Fruit fly (Drosophila melanogaster) whole organism, prepupa: ENCODE results near the gene Arp1.

Source experiments
- CG10631 ChIP-seq: fragments of 200-800 bp; sonication (Bioruptor generic); optimal IDR thresholded peaks from 2 replicates; lab custom pipeline; 2016; ENCODE audit warnings: missing biosample characterization, missing genetic modification characterization
- CG10669 ChIP-seq: fragments of 200-800 bp; sonication (Bioruptor generic); optimal IDR thresholded peaks from 3 replicates; lab custom pipeline; 2018; ENCODE audit warnings: missing biosample characterization, mild to moderate bottlenecking, missing genetic modification characterization, moderate library complexity
- CG11902 ChIP-seq: fragments of 200-800 bp; sonication (Bioruptor generic); optimal IDR thresholded peaks from 3 replicates; lab custom pipeline; 2016; ENCODE audit warnings: missing biosample characterization, missing genetic modification characterization
- CG16779 ChIP-seq: fragments of 200-800 bp; sonication (Bioruptor generic); optimal IDR thresholded peaks from 3 replicates; lab custom pipeline; 2017; ENCODE audit warnings: missing biosample characterization, mild to moderate bottlenecking, missing genetic modification characterization
- CG32006 ChIP-seq: fragments of 200-800 bp; sonication (Bioruptor generic); optimal IDR thresholded peaks from 3 replicates; lab custom pipeline; 2017; ENCODE audit warnings: missing biosample characterization, mild to moderate bottlenecking, missing genetic modification characterization
- CG34406 ChIP-seq: fragments of 200-800 bp; sonication (Bioruptor generic); optimal IDR thresholded peaks from 3 replicates; lab custom pipeline; 2016; ENCODE audit warnings: missing biosample characterization, missing genetic modification characterization
- CG3919 ChIP-seq: fragments of 200-800 bp; sonication (Bioruptor generic); optimal IDR thresholded peaks from 3 replicates; lab custom pipeline; 2016; ENCODE audit warnings: missing biosample characterization, missing genetic modification characterization
- CG6163 ChIP-seq: fragments of 200-800 bp; sonication (Bioruptor generic); IDR thresholded peaks from 3 replicates; pipeline ENCODE4 v1.3.6; 2022; ENCODE audit warnings: missing biosample characterization, missing genetic modification characterization
- CG6792 ChIP-seq: fragments of 200-800 bp; sonication (Bioruptor generic); optimal IDR thresholded peaks from 3 replicates; lab custom pipeline; 2016; ENCODE audit warnings: missing biosample characterization, missing genetic modification characterization
- CG6808 ChIP-seq: fragments of 200-800 bp; sonication (Bioruptor generic); optimal IDR thresholded peaks from 3 replicates; lab custom pipeline; 2017; ENCODE audit warnings: missing biosample characterization, missing genetic modification characterization, mild to moderate bottlenecking, moderate library complexity, missing genetic modification reagents
- CG6854 ChIP-seq: fragments of 200-800 bp; sonication (Bioruptor generic); optimal IDR thresholded peaks from 2 replicates; lab custom pipeline; 2017; ENCODE audit warnings: missing biosample characterization, mild to moderate bottlenecking, missing genetic modification characterization
- CG8119 ChIP-seq: fragments of 200-800 bp; sonication (Bioruptor generic); IDR thresholded peaks from 3 replicates; pipeline ENCODE4 v1.3.6; 2022; ENCODE audit warnings: missing biosample characterization, missing genetic modification characterization
- CG8319 ChIP-seq: fragments of 200-800 bp; sonication (Bioruptor generic); optimal IDR thresholded peaks from 3 replicates; lab custom pipeline; 2016; ENCODE audit warnings: missing biosample characterization, missing genetic modification characterization
- CG8632 ChIP-seq: fragments of 200-800 bp; sonication (Bioruptor generic); optimal IDR thresholded peaks from 3 replicates; lab custom pipeline; 2016; ENCODE audit warnings: missing biosample characterization, missing genetic modification characterization
- Eip78C ChIP-seq: fragments of 200-800 bp; sonication (Bioruptor generic); peaks from one replicate; lab custom pipeline; 2016; ENCODE audit warnings: missing biosample characterization, missing genetic modification characterization
- Eip93F ChIP-seq: fragments of 200-800 bp; sonication (Bioruptor generic); optimal IDR thresholded peaks from 2 replicates; lab custom pipeline; 2016; ENCODE audit warnings: missing biosample characterization, mild to moderate bottlenecking, missing genetic modification characterization
- Ets96B ChIP-seq: fragments of 200-800 bp; optimal IDR thresholded peaks from 2 replicates; lab custom pipeline; 2019; ENCODE audit warnings: missing biosample characterization, mild to moderate bottlenecking, missing genetic modification characterization, moderate library complexity
- Gug ChIP-seq: fragments of 200-800 bp; sonication (Bioruptor generic); IDR thresholded peaks from 2 replicates; pipeline ENCODE4 v1.3.6; 2022; ENCODE audit warnings: missing biosample characterization, missing genetic modification characterization
- Hr38 ChIP-seq: sonication (Bioruptor generic); optimal IDR thresholded peaks from 2 replicates; lab custom pipeline; 2016; ENCODE audit warnings: missing biosample characterization, missing genetic modification characterization
- Hr39 ChIP-seq: fragments of 200-800 bp; sonication (Bioruptor generic); optimal IDR thresholded peaks from 2 replicates; lab custom pipeline; 2016; ENCODE audit warnings: missing biosample characterization, missing genetic modification characterization
- Hr4 ChIP-seq: fragments of 200-800 bp; sonication (Bioruptor generic); optimal IDR thresholded peaks from 3 replicates; lab custom pipeline; 2016; ENCODE audit warnings: missing biosample characterization, missing genetic modification characterization
- Lpt ChIP-seq: fragments of 200-800 bp; sonication (Bioruptor generic); optimal IDR thresholded peaks from 3 replicates; lab custom pipeline; 2016; ENCODE audit warnings: missing biosample characterization, missing genetic modification characterization
- Met ChIP-seq: fragments of 200-800 bp; sonication (Bioruptor generic); optimal IDR thresholded peaks from 3 replicates; lab custom pipeline; 2016; ENCODE audit warnings: missing biosample characterization, missing genetic modification characterization
- OdsH ChIP-seq: fragments of 200-800 bp; sonication (Bioruptor generic); optimal IDR thresholded peaks from 3 replicates; lab custom pipeline; 2016; ENCODE audit warnings: missing biosample characterization, missing genetic modification characterization
- Smox ChIP-seq: fragments of 200-800 bp; sonication (Bioruptor generic); optimal IDR thresholded peaks from 3 replicates; lab custom pipeline; 2016; ENCODE audit warnings: missing biosample characterization, missing genetic modification characterization
- Sox102F ChIP-seq: fragments of 200-800 bp; sonication (Bioruptor generic); optimal IDR thresholded peaks from 2 replicates; lab custom pipeline; 2016; ENCODE audit warnings: missing biosample characterization, mild to moderate bottlenecking, missing genetic modification characterization
- Sox14 ChIP-seq: fragments of 200-800 bp; sonication (Bioruptor generic); optimal IDR thresholded peaks from 3 replicates; lab custom pipeline; 2016; ENCODE audit warnings: missing biosample characterization, missing genetic modification characterization
- cyc ChIP-seq: fragments of 200-800 bp; sonication (Bioruptor generic); optimal IDR thresholded peaks from 3 replicates; lab custom pipeline; 2016; ENCODE audit warnings: missing biosample characterization, missing genetic modification characterization
- dac ChIP-seq: fragments of 200-800 bp; sonication (Bioruptor generic); optimal IDR thresholded peaks from 2 replicates; lab custom pipeline; 2017; ENCODE audit warnings: missing biosample characterization, mild to moderate bottlenecking, missing genetic modification characterization
- dsx ChIP-seq: fragments of 200-800 bp; optimal IDR thresholded peaks from 3 replicates; lab custom pipeline; 2019; ENCODE audit warnings: missing biosample characterization, mild to moderate bottlenecking, missing genetic modification characterization, moderate library complexity; ENCODE audit not compliant: poor library complexity, severe bottlenecking
- esn ChIP-seq: fragments of 200-800 bp; sonication (Bioruptor generic); optimal IDR thresholded peaks from 2 replicates; lab custom pipeline; 2016; ENCODE audit warnings: missing biosample characterization, mild to moderate bottlenecking, missing genetic modification characterization, moderate library complexity
- fd85E ChIP-seq: fragments of 200-800 bp; sonication (Bioruptor generic); optimal IDR thresholded peaks from 3 replicates; lab custom pipeline; 2016; ENCODE audit warnings: missing biosample characterization, missing genetic modification characterization
- fkh ChIP-seq: fragments of 200-800 bp; sonication (Bioruptor generic); optimal IDR thresholded peaks from 3 replicates; lab custom pipeline; 2017; ENCODE audit warnings: missing biosample characterization, mild to moderate bottlenecking, missing genetic modification characterization, moderate library complexity
- pdm3 ChIP-seq: fragments of 200-800 bp; sonication (Bioruptor generic); optimal IDR thresholded peaks from 3 replicates; lab custom pipeline; 2016; ENCODE audit warnings: missing biosample characterization, missing genetic modification characterization
- salr ChIP-seq, 2 experiments: fragments of 200-800 bp; sonication (Bioruptor generic); optimal IDR thresholded peaks; 3 replicates each; lab custom pipeline; 2016 to 2018; ENCODE audit warnings: missing biosample characterization in 2 of 2, missing genetic modification characterization in 2 of 2, mild to moderate bottlenecking in 1 of 2
- spab ChIP-seq: fragments of 200-800 bp; sonication (Bioruptor generic); optimal IDR thresholded peaks from 2 replicates; lab custom pipeline; 2017; ENCODE audit warnings: missing biosample characterization, mild to moderate bottlenecking, missing genetic modification characterization, missing genetic modification reagents
- ss ChIP-seq, 2 experiments: fragments of 200-800 bp; sonication (Bioruptor generic); optimal IDR thresholded peaks; 2 replicates in 1 of 2; 3 replicates in 1 of 2; lab custom pipeline; 2017 to 2018; ENCODE audit warnings: mild to moderate bottlenecking in 2 of 2, missing biosample characterization in 2 of 2, missing genetic modification characterization in 2 of 2, moderate library complexity in 1 of 2
- svp ChIP-seq: fragments of 200-800 bp; sonication (Bioruptor generic); peaks from one replicate; lab custom pipeline; 2016; ENCODE audit warnings: missing biosample characterization, missing genetic modification characterization
- topi ChIP-seq: fragments of 200-800 bp; sonication (Bioruptor generic); optimal IDR thresholded peaks from 3 replicates; lab custom pipeline; 2016; ENCODE audit warnings: missing biosample characterization, missing genetic modification characterization
- vri ChIP-seq: fragments of 200-800 bp; sonication (Bioruptor generic); optimal IDR thresholded peaks from 3 replicates; lab custom pipeline; 2016; ENCODE audit warnings: missing biosample characterization, mild to moderate bottlenecking, missing genetic modification characterization

The Arp1 gene

dm6 chr3R:12688672-12689417 is 2.7 kb upstream of the Arp1 start, which contains the start of gene kar:
Gene kar (minus strand): TSS chr3R:12689367.
- no peak for TF ChIP-seq Ets96B (tag; lab: Kevin White, UChicago)
- peak; percentile 77 for TF ChIP-seq dsx (GFP tag; lab: Kevin White, UChicago)
- TF ChIP-seq fkh (GFP tag; lab: Kevin White, UChicago), result no peak
- TF ChIP-seq svp (GFP tag; lab: Kevin White, UChicago), result peak; percentile 94

- TF ChIP-seq vri (GFP tag; lab: Kevin White, UChicago) (no peak), Smox (GFP tag; lab: Kevin White, UChicago) (no peak), CG11902 (GFP tag; lab: Kevin White, UChicago) (no peak), fkh (GFP tag; lab: Kevin White, UChicago) (no peak), Met (no peak), CG8319 (GFP tag; lab: Kevin White, UChicago) (no peak), spab (GFP tag; lab: Kevin White, UChicago) (no peak), CG8119 (GFP tag; lab: Robert Waterston, UW) (no peak), CG34406 (GFP tag; lab: Kevin White, UChicago) (no peak), pdm3 (GFP tag; lab: Kevin White, UChicago) (no peak), Sox102F (GFP tag; lab: Kevin White, UChicago) (no peak), Eip78C (no peak), fd85E (GFP tag; lab: Kevin White, UChicago) (no peak), CG16779 (tag; lab: Kevin White, UChicago) (no peak), CG6792 (GFP tag; lab: Kevin White, UChicago) (no peak)
These were observed 954 bp downstream of the Arp1 start, which contains the start of gene CG31347 for dm6 chr3R:12692497-12692896. Gene CG31347 (minus strand): TSS chr3R:12692597.

DNA sequence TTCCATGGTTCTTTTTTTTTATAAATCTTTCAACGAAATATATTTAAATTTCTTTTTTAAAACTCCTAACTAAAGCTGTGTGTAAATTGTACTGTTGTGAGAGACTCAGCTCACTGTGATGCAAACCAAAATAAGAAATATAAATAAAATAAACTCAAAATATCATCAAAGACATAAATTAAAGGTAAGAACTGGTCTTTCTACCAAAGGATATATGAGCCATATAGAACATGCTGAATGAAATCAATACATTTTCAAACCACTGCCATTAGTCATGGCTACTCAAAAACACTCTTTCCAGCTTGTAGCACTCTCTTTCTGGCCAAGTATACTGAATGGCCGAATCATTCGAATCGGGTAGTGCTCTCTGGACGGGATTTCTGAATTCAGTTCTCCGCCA is 3.2 kb downstream of the Arp1 start, which contains the start of the genes CG14391 and NijC:
Gene CG14391 (minus strand): TSS at position 101 of the 400 bp plus-strand sequence.
Gene NijC (plus strand): TSS at position 388 of the 400 bp plus-strand sequence.
- TF ChIP-seq esn (no peak), Sox14 (no peak), CG6163 (GFP tag; lab: Robert Waterston, UW) (no peak), OdsH (GFP tag; lab: Kevin White, UChicago) (no peak), CG3919 (no peak), CG6854 (GFP tag; lab: Kevin White, UChicago) (no peak), Hr38 (no peak), CG8319 (GFP tag; lab: Kevin White, UChicago) (no peak)

DNA sequence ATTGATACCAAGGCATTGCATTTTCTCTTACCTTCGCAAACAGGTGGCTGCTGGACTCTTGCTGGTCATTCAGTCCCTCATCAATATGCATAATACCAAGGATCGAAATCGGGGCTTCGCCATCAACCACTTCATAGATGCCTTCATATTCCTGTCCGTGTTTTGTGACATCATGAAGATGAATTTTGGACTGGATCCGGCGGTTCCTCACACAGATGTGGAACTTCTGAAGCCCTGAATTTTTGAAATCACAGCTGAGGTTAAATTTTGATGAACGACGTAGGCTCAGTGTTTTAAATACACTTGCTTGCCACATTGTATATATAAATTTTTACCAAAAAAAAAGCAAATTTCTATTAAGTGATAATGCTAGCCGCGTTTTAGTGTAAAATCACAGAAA is 5.5 kb downstream of the Arp1 start, which contains the start of gene Past1:
Gene Past1 (plus strand): TSS at position 301 of the 400 bp plus-strand sequence.
- no peak for TF ChIP-seq CG6808 (GFP tag; lab: Kevin White, UChicago)
- TF ChIP-seq Hr4 (GFP tag; lab: Kevin White, UChicago), result no peak
- TF ChIP-seq CG6792 (GFP tag; lab: Kevin White, UChicago), result no peak
- peak; percentile 53 for TF ChIP-seq svp (GFP tag; lab: Kevin White, UChicago)
- no peak for TF ChIP-seq CG8632 (GFP tag; lab: Kevin White, UChicago)
- no peak for TF ChIP-seq Sox102F (GFP tag; lab: Kevin White, UChicago)
- no peak for TF ChIP-seq Ets96B (tag; lab: Kevin White, UChicago)

dm6 chr3R:12697571-12698039 is 6.1 kb downstream of the Arp1 start:
- TF ChIP-seq CG10669 (GFP tag; lab: Kevin White, UChicago) (no peak), CG11902 (GFP tag; lab: Kevin White, UChicago) (no peak), Hr38 (no peak), CG8632 (GFP tag; lab: Kevin White, UChicago) (no peak), ss (GFP tag; optimal IDR thresholded peaks at IDR 0.05; lab: Kevin White, UChicago) (no peak), Eip93F (GFP tag; lab: Kevin White, UChicago) (peak; percentile 31), Hr39 (GFP tag; lab: Kevin White, UChicago) (no peak), CG32006 (GFP tag; lab: Kevin White, UChicago) (no peak), svp (GFP tag; lab: Kevin White, UChicago) (no peak), Gug (GFP tag; lab: Robert Waterston, UW) (no peak), cyc (GFP tag; lab: Kevin White, UChicago) (no peak), salr (GFP tag; optimal IDR thresholded peaks at IDR 0.05; lab: Kevin White, UChicago) (no peak), CG10631 (GFP tag; lab: Kevin White, UChicago) (no peak), CG6792 (GFP tag; lab: Kevin White, UChicago) (no peak), CG8319 (GFP tag; lab: Kevin White, UChicago) (no peak), CG3919 (no peak), OdsH (GFP tag; lab: Kevin White, UChicago) (no peak), topi (GFP tag; lab: Kevin White, UChicago) (no peak), Lpt (no peak), Sox14 (peak; percentile 28), fkh (GFP tag; lab: Kevin White, UChicago) (peak; percentile 88), dac (no peak)
